Worm (Caenorhabditis elegans): ENCODE data around the gene deg-1.

The deg-1 gene

ce11 chrX:7778786-7779185 is 25.9 kb downstream of the deg-1 start:
- peak; percentile 74 for TF ChIP-seq blmp-1 (tag; optimal IDR thresholded peaks at IDR 0.05; ENCODE audit: insufficient read depth)
- no peak for TF ChIP-seq unc-62 (GFP tag; optimal IDR thresholded peaks at IDR 0.05)
- no peak for TF ChIP-seq ztf-11 (tag; optimal IDR thresholded peaks at IDR 0.05)
- peak; percentile 24 for TF ChIP-seq nhr-25 (tag; optimal IDR thresholded peaks at IDR 0.05)

DNA sequence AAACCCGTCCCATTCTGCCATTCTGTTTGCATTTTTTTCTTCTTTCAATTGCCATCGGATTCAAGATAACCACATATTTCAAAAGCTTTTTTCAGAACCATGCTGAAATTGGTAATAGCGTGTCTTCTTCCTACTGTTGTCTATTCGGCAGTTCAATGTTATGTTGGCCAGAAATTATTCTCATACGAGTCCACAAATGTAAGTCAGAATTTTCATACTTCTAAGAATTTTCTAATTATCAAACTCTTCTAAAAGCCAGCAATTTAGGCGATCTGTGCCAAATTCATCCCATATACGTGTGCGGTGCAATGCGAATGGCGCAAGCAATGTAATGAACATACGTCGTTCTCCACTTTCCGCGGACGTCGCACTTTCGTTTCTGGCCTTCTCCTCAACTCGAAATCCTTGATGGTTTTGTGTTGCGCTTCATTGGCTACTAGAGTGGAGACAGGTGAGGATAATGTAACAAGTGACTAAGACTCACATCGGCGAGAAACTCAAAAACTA is 26.7 kb downstream of the deg-1 start, which contains the start of gene ZK154.1:
TSS of gene ZK154.1 (plus strand) at position 51 of the 507 bp plus-strand sequence.
- TF ChIP-seq alr-1 (tag; optimal IDR thresholded peaks at IDR 0.05) (no peak), sem-4 (tag; optimal IDR thresholded peaks at IDR 0.05) (no peak), ztf-11 (tag; optimal IDR thresholded peaks at IDR 0.05) (no peak), nhr-10 (tag; optimal IDR thresholded peaks at IDR 0.05) (no peak), ama-1 (optimal IDR thresholded peaks at IDR 0.05) (no peak), lin-39 (tag; optimal IDR thresholded peaks at IDR 0.05) (no peak)

ce11 chrX:7781827-7782226 is 29.0 kb downstream of the deg-1 start:
- TF ChIP-seq crh-2 (tag; optimal IDR thresholded peaks at IDR 0.05) (no peak), Y55F3AM.14 (GFP tag; optimal IDR thresholded peaks at IDR 0.05) (no peak), nhr-6 (tag; optimal IDR thresholded peaks at IDR 0.05) (no peak), nhr-129 (tag; optimal IDR thresholded peaks at IDR 0.05) (no peak), mdl-1 (tag; optimal IDR thresholded peaks at IDR 0.05) (no peak), mbf-1 (tag; optimal IDR thresholded peaks at IDR 0.05) (no peak), unc-55 (GFP tag; optimal IDR thresholded peaks at IDR 0.05) (no peak), nhr-25 (tag; optimal IDR thresholded peaks at IDR 0.05) (no peak), nhr-77 (tag; optimal IDR thresholded peaks at IDR 0.05) (no peak), nhr-21 (tag; optimal IDR thresholded peaks at IDR 0.05) (no peak)

DNA sequence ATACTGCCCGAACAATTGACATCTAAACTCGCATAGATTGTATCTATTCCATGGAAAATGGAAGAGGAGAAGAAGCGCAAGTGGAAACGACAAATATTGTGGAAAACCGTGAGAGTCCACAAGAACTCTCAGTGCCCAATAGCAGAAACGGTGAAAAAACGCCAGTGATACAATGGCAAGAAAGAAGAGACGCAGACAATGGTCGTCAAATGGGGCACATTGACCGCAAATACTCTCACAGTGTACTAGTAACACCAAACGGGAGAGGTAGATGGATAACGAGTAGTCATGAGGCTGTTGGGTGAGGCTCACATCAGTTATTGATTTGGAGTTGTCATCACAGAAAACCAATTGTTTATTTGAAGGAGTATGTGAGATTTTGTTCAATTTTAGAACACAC is 29.5 kb downstream of the deg-1 start, which contains the start of gene ZK154.4:
TSS of gene ZK154.4 (minus strand) at position 27 of the 400 bp plus-strand sequence.
- TF ChIP-seq lsy-2 (tag; optimal IDR thresholded peaks at IDR 0.05), result peak in 1 of 2 experiments; percentile 63
- peak; percentile 9 for TF ChIP-seq lin-13 (GFP tag; optimal IDR thresholded peaks at IDR 0.05)
- TF ChIP-seq nhr-77 (tag; optimal IDR thresholded peaks at IDR 0.05), result no peak
- TF ChIP-seq ztf-1 (GFP tag; conservative IDR thresholded peaks at IDR 0.05), result no peak
- TF ChIP-seq sma-9 (GFP tag; optimal IDR thresholded peaks at IDR 0.05), result peak; percentile 49
- TF ChIP-seq sma-9 (tag; optimal IDR thresholded peaks at IDR 0.05), result no peak
- TF ChIP-seq sma-3 (GFP tag; optimal IDR thresholded peaks at IDR 0.05), result peak; percentile 12
- TF ChIP-seq nhr-237 (tag; optimal IDR thresholded peaks at IDR 0.05), result no peak
- no peak for TF ChIP-seq ztf-11 (tag; optimal IDR thresholded peaks at IDR 0.05)
- TF ChIP-seq crh-2 (tag; optimal IDR thresholded peaks at IDR 0.05), result peak; percentile 11
- TF ChIP-seq blmp-1 (tag; optimal IDR thresholded peaks at IDR 0.05; ENCODE audit: insufficient read depth), result no peak
- TF ChIP-seq ztf-4 (tag; optimal IDR thresholded peaks at IDR 0.05), result no peak
- TF ChIP-seq lin-11 (tag; optimal IDR thresholded peaks at IDR 0.05), result no peak
- TF ChIP-seq unc-55 (GFP tag; optimal IDR thresholded peaks at IDR 0.05), result no peak
- TF ChIP-seq ZK546.5 (tag; optimal IDR thresholded peaks at IDR 0.05), result no peak
- TF ChIP-seq elt-1 (tag; optimal IDR thresholded peaks at IDR 0.05), result no peak
- peak; percentile 17 for TF ChIP-seq F13H6.1 (tag; optimal IDR thresholded peaks at IDR 0.05)
- peak; percentile 90 for TF ChIP-seq nhr-129 (tag; optimal IDR thresholded peaks at IDR 0.05)
- no peak for TF ChIP-seq sem-4 (tag; optimal IDR thresholded peaks at IDR 0.05)
- TF ChIP-seq alr-1 (tag; optimal IDR thresholded peaks at IDR 0.05), result no peak
- no peak for TF ChIP-seq nhr-21 (tag; optimal IDR thresholded peaks at IDR 0.05)
- no peak for TF ChIP-seq dmd-4 (tag; optimal IDR thresholded peaks at IDR 0.05)
- no peak for TF ChIP-seq mdl-1 (tag; optimal IDR thresholded peaks at IDR 0.05)
- TF ChIP-seq nhr-10 (tag; optimal IDR thresholded peaks at IDR 0.05), result no peak
- no peak for TF ChIP-seq unc-39 (tag; optimal IDR thresholded peaks at IDR 0.05)
- TF ChIP-seq ceh-16 (tag; optimal IDR thresholded peaks at IDR 0.05), result no peak
- TF ChIP-seq ceh-82 (tag; optimal IDR thresholded peaks at IDR 0.05), result no peak
- no peak for TF ChIP-seq nhr-11 (tag; optimal IDR thresholded peaks at IDR 0.05)
- TF ChIP-seq aly-2 (tag; optimal IDR thresholded peaks at IDR 0.05), result no peak
- TF ChIP-seq fos-1 (tag; optimal IDR thresholded peaks at IDR 0.05), result no peak
- TF ChIP-seq skn-1 (tag; optimal IDR thresholded peaks at IDR 0.05), result no peak
- TF ChIP-seq C34F6.9 (tag; optimal IDR thresholded peaks at IDR 0.05), result peak; percentile 72
- TF ChIP-seq Y55F3AM.14 (GFP tag; optimal IDR thresholded peaks at IDR 0.05), result no peak
- TF ChIP-seq nhr-25 (tag; optimal IDR thresholded peaks at IDR 0.05), result no peak
- no peak for TF ChIP-seq lin-39 (tag; optimal IDR thresholded peaks at IDR 0.05)
- TF ChIP-seq egl-27 (tag; optimal IDR thresholded peaks at IDR 0.05), result no peak
- no peak for TF ChIP-seq nhr-23 (tag; optimal IDR thresholded peaks at IDR 0.05)
- TF ChIP-seq zag-1 (tag; optimal IDR thresholded peaks at IDR 0.05), result no peak

Measured in whole organism, L2 larva.